Worm (Caenorhabditis elegans) whole organism, late embryonic: ENCODE results near the gene lep-2.

ENCODE experiments used
- ceh-2 ChIP-seq: sonication (generic microtip); optimal IDR thresholded peaks from 2 replicates; lab custom pipeline; 2016; ENCODE audit warnings: missing genotype, missing genetic modification characterization, missing compliant biosample characterization
- ceh-48 ChIP-seq: sonication (generic microtip); optimal IDR thresholded peaks from 2 replicates; lab custom pipeline; 2016; ENCODE audit warnings: missing genetic modification characterization, inconsistent platforms, missing compliant biosample characterization
- elt-4 ChIP-seq: sonication (generic microtip); optimal IDR thresholded peaks from 2 replicates; lab custom pipeline; 2016; ENCODE audit warnings: missing genetic modification characterization, missing compliant biosample characterization
- ets-4 ChIP-seq: sonication (generic microtip); optimal IDR thresholded peaks from 2 replicates; lab custom pipeline; 2016; ENCODE audit warnings: missing genetic modification characterization, missing compliant biosample characterization
- hlh-15 ChIP-seq: sonication (generic microtip); optimal IDR thresholded peaks from 2 replicates; lab custom pipeline; 2016; ENCODE audit warnings: missing genetic modification characterization, missing compliant biosample characterization
- nhr-11 ChIP-seq: fragments of 150-350 bp; optimal IDR thresholded peaks from 2 replicates; lab custom pipeline; 2014; ENCODE audit warnings: missing biosample characterization, missing genetic modification characterization
- sdc-2 ChIP-seq: sonication (generic microtip); optimal IDR thresholded peaks from 2 replicates; lab custom pipeline; 2016; ENCODE audit warnings: missing genotype, missing genetic modification characterization, missing compliant biosample characterization
- unc-55 ChIP-seq: sonication (generic microtip); optimal IDR thresholded peaks from 2 replicates; lab custom pipeline; 2017; ENCODE audit warnings: missing biosample characterization, missing genetic modification reagents, missing genetic modification characterization

ce11 chrIV:1035108-1035507 is 43.0 kb downstream of the lep-2 start:
- TF ChIP-seq nhr-11 (tag; lab: Kevin White, UChicago) (no peak), ets-4 (tag; lab: Kevin White, UChicago) (no peak), ceh-48 (no peak), ceh-2 (tag; lab: Kevin White, UChicago) (no peak), elt-4 (no peak), unc-55 (GFP tag; lab: Kevin White, UChicago) (no peak), hlh-15 (no peak), sdc-2 (no peak)
